Fruit fly (Drosophila melanogaster): ENCODE data around the gene CG4318.
A peak's percentile ranks its signal among the peaks of the same experiment; 100 is the strongest.

The CG4318 gene

DNA sequence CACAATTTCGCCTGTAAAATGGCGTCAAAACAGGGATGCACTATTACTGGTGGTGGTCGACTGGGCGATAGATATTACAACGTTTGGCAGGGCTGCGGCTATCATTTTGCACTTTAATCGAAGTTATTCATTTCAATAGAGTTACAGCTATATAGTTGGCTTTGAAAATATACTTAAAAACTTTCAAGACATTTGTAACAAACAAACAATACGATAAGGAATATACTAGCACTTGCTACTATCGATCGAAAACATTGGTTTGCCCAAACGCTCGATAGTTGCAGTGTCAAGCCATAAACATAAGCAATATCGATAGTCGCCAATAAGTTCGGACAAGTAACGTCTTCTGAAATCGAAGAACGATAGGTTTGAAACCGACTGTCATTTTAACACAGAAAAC lies 4.8 kb upstream of the CG4318 start, which contains the start of the genes Bap60 and CG12096 (continued):
- TF ChIP-seq CG3726 (GFP tag; IDR thresholded peaks at IDR 0.05) (no peak), Camta (GFP tag; optimal IDR thresholded peaks at IDR 0.05) (peak; percentile 69), ttk (GFP tag; IDR thresholded peaks at IDR 0.05) (no peak; the same call in 1 of the 2 replicates), E2f1 (GFP tag; IDR thresholded peaks at IDR 0.05) (peak; percentile 37; the same call in 1 of the 2 replicates), CG2199 (GFP tag; IDR thresholded peaks at IDR 0.05) (no peak), so (GFP tag; IDR thresholded peaks at IDR 0.05) (no peak), salm (tag; optimal IDR thresholded peaks at IDR 0.05) (peak; percentile 22), ERR (GFP tag; optimal IDR thresholded peaks at IDR 0.05) (peak; percentile 64), CG10565 (GFP tag; optimal IDR thresholded peaks at IDR 0.05) (no peak), CG6689 (GFP tag; IDR thresholded peaks at IDR 0.05) (peak; percentile 68), Kr (GFP tag; optimal IDR thresholded peaks at IDR 0.05) (no peak), CG16779 (GFP tag; IDR thresholded peaks at IDR 0.05) (no peak), ind (GFP tag; optimal IDR thresholded peaks at IDR 0.05) (peak; percentile 79), CG5245 (GFP tag; optimal IDR thresholded peaks at IDR 0.05) (peak; percentile 24), en (GFP tag; optimal IDR thresholded peaks at IDR 0.05) (peak; percentile 15), bcd (GFP tag; optimal IDR thresholded peaks at IDR 0.05) (peak; percentile 70), CG4854 (GFP tag; optimal IDR thresholded peaks at IDR 0.05) (peak; percentile 56), prd (optimal IDR thresholded peaks at IDR 0.05) (no peak), prd (GFP tag; IDR thresholded peaks at IDR 0.05) (peak; percentile 76), Dfd (GFP tag; optimal IDR thresholded peaks at IDR 0.05) (no peak), Oaz (GFP tag; IDR thresholded peaks at IDR 0.05) (no peak), CG9727 (GFP tag; optimal IDR thresholded peaks at IDR 0.05) (peak; percentile 74), lov (optimal IDR thresholded peaks at IDR 0.05) (no peak), lov (GFP tag; IDR thresholded peaks at IDR 0.05) (no peak), grau (tag; optimal IDR thresholded peaks at IDR 0.05) (peak; percentile 82), Sry-δ (GFP tag; optimal IDR thresholded peaks at IDR 0.05) (peak; percentile 98), CG12236 (GFP tag; optimal IDR thresholded peaks at IDR 0.05) (no peak), tgo (GFP tag; IDR thresholded peaks at IDR 0.05) (peak; percentile 61), Hand (GFP tag; optimal IDR thresholded peaks at IDR 0.05) (peak; percentile 14), gem (tag; optimal IDR thresholded peaks at IDR 0.05) (peak; percentile 83), slbo (GFP tag; IDR thresholded peaks at IDR 0.05) (peak; percentile 80), Dll (GFP tag; IDR thresholded peaks at IDR 0.05; ENCODE audit: partially characterized antibody) (peak; percentile 97), odd (GFP tag; optimal IDR thresholded peaks at IDR 0.05) (peak; percentile 44), Hr39 (optimal IDR thresholded peaks at IDR 0.05) (no peak), nerfin-1 (tag; optimal IDR thresholded peaks at IDR 0.05) (peak; percentile 70), H15 (GFP tag; IDR thresholded peaks at IDR 0.05) (no peak), CG34422 (GFP tag; IDR thresholded peaks at IDR 0.05) (peak; percentile 8; the same call in 1 of the 3 replicates), CG34224 (GFP tag; IDR thresholded peaks at IDR 0.05; ENCODE audit: partially characterized antibody) (peak; percentile 89), pnt (GFP tag; optimal IDR thresholded peaks at IDR 0.05) (peak; percentile 65), mam (GFP tag; optimal IDR thresholded peaks at IDR 0.05) (peak; percentile 86), gfzf (GFP tag; optimal IDR thresholded peaks at IDR 0.05) (peak; percentile 43), Hr3 (GFP tag; optimal IDR thresholded peaks at IDR 0.05) (peak; percentile 70), mirr (GFP tag; optimal IDR thresholded peaks at IDR 0.05) (peak; percentile 38), Rx (GFP tag; IDR thresholded peaks at IDR 0.05) (no peak), CG6175 (GFP tag; IDR thresholded peaks at IDR 0.05) (no peak), sc (optimal IDR thresholded peaks at IDR 0.05) (no peak), sc (GFP tag; optimal IDR thresholded peaks at IDR 0.05) (no peak), nau (GFP tag; optimal IDR thresholded peaks at IDR 0.05) (no peak), unc-4 (GFP tag; IDR thresholded peaks at IDR 0.05; ENCODE audit: partially characterized antibody) (peak; percentile 95), dan (GFP tag; IDR thresholded peaks at IDR 0.05) (no peak), Elba2 (GFP tag; optimal IDR thresholded peaks at IDR 0.05) (peak; percentile 82), Dek (tag; optimal IDR thresholded peaks at IDR 0.05) (peak; percentile 47), hb (GFP tag; IDR thresholded peaks at IDR 0.05; ENCODE audit: partially characterized antibody) (peak; percentile 87)
